Fruit fly (Drosophila melanogaster): ENCODE data around the gene caz.

dm6 chrX:16281305-16281704 is 7.3 kb upstream of the caz start:
- TF ChIP-seq cic (GFP tag; optimal IDR thresholded peaks at IDR 0.05) = no peak
- no peak for TF ChIP-seq Clk (GFP tag; optimal IDR thresholded peaks at IDR 0.05)
- no peak for TF ChIP-seq tj (GFP tag; optimal IDR thresholded peaks at IDR 0.05)
- TF ChIP-seq CG14711 (tag; optimal IDR thresholded peaks at IDR 0.05) = no peak
- no peak for TF ChIP-seq CG12768 (GFP tag; optimal IDR thresholded peaks at IDR 0.05)
- no peak for TF ChIP-seq CG1620 (GFP tag; optimal IDR thresholded peaks at IDR 0.05)
- no peak for TF ChIP-seq pad (GFP tag; optimal IDR thresholded peaks at IDR 0.05)
- no peak for TF ChIP-seq cnc (optimal IDR thresholded peaks at IDR 0.05)
- no peak for TF ChIP-seq CG5204 (GFP tag; optimal IDR thresholded peaks at IDR 0.05)
